Fruit fly (Drosophila melanogaster) whole organism, embryonic: ENCODE measurements around the gene Oscillin.

Experiments used
- CG10274 ChIP-seq: fragments of 200-800 bp; sonication (Bioruptor generic); optimal IDR thresholded peaks from 3 replicates; lab custom pipeline; 2017; ENCODE audit warnings: missing biosample characterization, mild to moderate bottlenecking, missing genetic modification characterization
- CG14965 ChIP-seq: fragments of 200-800 bp; sonication (Bioruptor generic); optimal IDR thresholded peaks from 2 replicates; lab custom pipeline; 2016; ENCODE audit warnings: missing biosample characterization, missing genetic modification characterization, borderline replicate concordance
- CG15011 ChIP-seq: fragments of 200-800 bp; sonication (Bioruptor generic); optimal IDR thresholded peaks from 3 replicates; lab custom pipeline; 2018; ENCODE audit warnings: missing biosample characterization, mild to moderate bottlenecking, missing genetic modification characterization
- CG17359 ChIP-seq: fragments of 200-800 bp; sonication (Bioruptor generic); optimal IDR thresholded peaks from 3 replicates; lab custom pipeline; 2018; ENCODE audit warnings: missing biosample characterization, mild to moderate bottlenecking, missing genetic modification characterization, moderate library complexity
- CG3065 ChIP-seq: fragments of 200-800 bp; sonication (Bioruptor generic); optimal IDR thresholded peaks from 2 replicates; lab custom pipeline; 2016; ENCODE audit warnings: missing biosample characterization, missing genetic modification characterization
- CG31224 ChIP-seq: fragments of 200-800 bp; sonication (Bioruptor generic); IDR thresholded peaks from 2 replicates; pipeline ENCODE4 v1.3.6; 2022; ENCODE audit warnings: missing biosample characterization, missing genetic modification characterization
- CG32772 ChIP-seq: fragments of 200-800 bp; sonication (Bioruptor generic); IDR thresholded peaks from 2 replicates; pipeline ENCODE4 v1.3.6; 2022; ENCODE audit warnings: missing biosample characterization, missing genetic modification characterization
- CG5245 ChIP-seq: fragments of 200-800 bp; sonication (Bioruptor generic); optimal IDR thresholded peaks from 3 replicates; lab custom pipeline; 2016; ENCODE audit warnings: missing biosample characterization, missing genetic modification characterization
- CG6175 ChIP-seq: fragments of 200-800 bp; sonication (Bioruptor generic); IDR thresholded peaks from 3 replicates; pipeline ENCODE4 v1.3.6; 2022; ENCODE audit warnings: missing biosample characterization, missing genetic modification characterization
- CG6254 ChIP-seq: fragments of 200-800 bp; sonication (Bioruptor generic); optimal IDR thresholded peaks from 3 replicates; lab custom pipeline; 2017; ENCODE audit warnings: mild to moderate bottlenecking, missing biosample characterization, missing genetic modification reagents, missing genetic modification characterization
- CG6791 ChIP-seq: fragments of 200-800 bp; sonication (Bioruptor generic); IDR thresholded peaks from 3 replicates; pipeline ENCODE4 v1.3.6; 2022; ENCODE audit warnings: missing biosample characterization, missing genetic modification characterization; ENCODE audit not compliant: partially characterized antibody
- CG6854 ChIP-seq: fragments of 200-800 bp; sonication (Bioruptor generic); optimal IDR thresholded peaks from 3 replicates; lab custom pipeline; 2017; ENCODE audit warnings: missing biosample characterization, mild to moderate bottlenecking, missing genetic modification characterization
- CG8290 ChIP-seq, 3 experiments: fragments of 200-800 bp; sonication (Bioruptor generic); optimal IDR thresholded peaks; 2 replicates each; lab custom pipeline; 2016 to 2019; ENCODE audit warnings: missing biosample characterization in 3 of 3, missing genetic modification characterization in 3 of 3, mild to moderate bottlenecking in 2 of 3, moderate library complexity in 1 of 3
- CG8359 ChIP-seq: fragments of 200-800 bp; sonication (Bioruptor generic); optimal IDR thresholded peaks from 2 replicates; lab custom pipeline; 2017; ENCODE audit warnings: missing biosample characterization, mild to moderate bottlenecking, missing genetic modification characterization, borderline replicate concordance
- CG8765 ChIP-seq: fragments of 200-800 bp; sonication (Bioruptor generic); IDR thresholded peaks from 2 replicates; pipeline ENCODE4 v1.3.6; 2022; ENCODE audit warnings: missing biosample characterization, missing genetic modification characterization
- CG8944 ChIP-seq: fragments of 200-800 bp; sonication (Bioruptor generic); optimal IDR thresholded peaks from 3 replicates; lab custom pipeline; 2016; ENCODE audit warnings: missing biosample characterization, missing genetic modification characterization
- CG9609 ChIP-seq: fragments of 200-800 bp; sonication (Bioruptor generic); optimal IDR thresholded peaks from 3 replicates; lab custom pipeline; 2016; ENCODE audit warnings: missing biosample characterization, missing genetic modification characterization
- CHES-1-like ChIP-seq: fragments of 200-800 bp; sonication (Bioruptor generic); optimal IDR thresholded peaks from 2 replicates; lab custom pipeline; 2016; ENCODE audit warnings: missing biosample characterization, missing genetic modification characterization
- Camta ChIP-seq: fragments of 200-800 bp; sonication (Bioruptor generic); optimal IDR thresholded peaks from 2 replicates; lab custom pipeline; 2016; ENCODE audit warnings: missing biosample characterization, missing genetic modification characterization
- CoRest ChIP-seq: fragments of 200-800 bp; sonication (Bioruptor generic); optimal IDR thresholded peaks from 3 replicates; lab custom pipeline; 2018; ENCODE audit warnings: missing biosample characterization, mild to moderate bottlenecking, missing genetic modification characterization, moderate library complexity
- Dip2 ChIP-seq: fragments of 200-800 bp; sonication (Bioruptor generic); IDR thresholded peaks from 2 replicates; pipeline ENCODE4 v1.3.6; 2022; ENCODE audit warnings: missing biosample characterization, missing genetic modification characterization
- Doc2 ChIP-seq: fragments of 200-800 bp; sonication (Bioruptor generic); IDR thresholded peaks from 2 replicates; pipeline ENCODE4 v1.3.6; 2022; ENCODE audit warnings: missing biosample characterization, missing genetic modification characterization
- E2f2 ChIP-seq: fragments of 200-800 bp; sonication (Bioruptor generic); IDR thresholded peaks from 2 replicates; pipeline ENCODE4 v1.3.6; 2022; ENCODE audit warnings: missing biosample characterization, missing genetic modification characterization
- Fer1 ChIP-seq: fragments of 200-800 bp; sonication (Bioruptor generic); optimal IDR thresholded peaks from 2 replicates; lab custom pipeline; 2017; ENCODE audit warnings: missing biosample characterization, mild to moderate bottlenecking, missing genetic modification characterization
- Gug ChIP-seq: fragments of 200-800 bp; sonication (Bioruptor generic); IDR thresholded peaks from 4 replicates; pipeline ENCODE4 v1.3.6; 2022; ENCODE audit warnings: missing biosample characterization, missing genetic modification characterization
- Hr51 ChIP-seq, 2 experiments: fragments of 200-800 bp; sonication (Bioruptor generic); optimal IDR thresholded peaks; 2 replicates in 1 of 2; 3 replicates in 1 of 2; lab custom pipeline; 2016 to 2018; ENCODE audit warnings: missing biosample characterization in 2 of 2, missing genetic modification characterization in 2 of 2, mild to moderate bottlenecking in 1 of 2, moderate library complexity in 1 of 2
- Hr78 ChIP-seq, 2 experiments: fragments of 200-800 bp in 1 of 2; fragments of >200 bp in 1 of 2; sonication (Bioruptor generic) in 1 of 2; optimal IDR thresholded peaks; 2 replicates each; lab custom pipeline; 2017 to 2019; ENCODE audit warnings: missing biosample characterization in 2 of 2, missing genetic modification characterization in 2 of 2, mild to moderate bottlenecking in 1 of 2, moderate library complexity in 1 of 2
- Mad ChIP-seq: fragments of 200-800 bp; sonication (Bioruptor generic); optimal IDR thresholded peaks from 2 replicates; lab custom pipeline; 2016; ENCODE audit warnings: missing biosample characterization, missing genetic modification characterization
- Myb ChIP-seq: fragments of 200-800 bp; sonication (Bioruptor generic); optimal IDR thresholded peaks from 2 replicates; lab custom pipeline; 2016; ENCODE audit warnings: missing biosample characterization, missing genetic modification characterization
- NK7.1 ChIP-seq: fragments of 200-800 bp; sonication (Bioruptor generic); optimal IDR thresholded peaks from 3 replicates; lab custom pipeline; 2016; ENCODE audit warnings: missing biosample characterization, missing genetic modification characterization
- Nf-YA ChIP-seq: fragments of 200-800 bp; sonication (Bioruptor generic); IDR thresholded peaks from 2 replicates; pipeline ENCODE4 v1.3.6; 2022; ENCODE audit warnings: missing biosample characterization, missing genetic modification characterization
- Optix ChIP-seq: fragments of 200-800 bp; sonication (Bioruptor generic); IDR thresholded peaks from 3 replicates; pipeline ENCODE4 v1.3.6; 2022; ENCODE audit warnings: missing biosample characterization, missing genetic modification characterization
- ac ChIP-seq: fragments of 200-800 bp; sonication (Bioruptor generic); optimal IDR thresholded peaks from 3 replicates; lab custom pipeline; 2017; ENCODE audit warnings: missing biosample characterization, mild to moderate bottlenecking, missing genetic modification characterization
- ash1 ChIP-seq: fragments of 200-800 bp; sonication (Bioruptor generic); optimal IDR thresholded peaks from 2 replicates; lab custom pipeline; 2018; ENCODE audit warnings: missing biosample characterization, mild to moderate bottlenecking, missing genetic modification characterization
- corto ChIP-seq: fragments of 200-800 bp; sonication (Bioruptor generic); optimal IDR thresholded peaks from 2 replicates; lab custom pipeline; 2016; ENCODE audit warnings: missing biosample characterization, mild to moderate bottlenecking, missing genetic modification characterization, moderate library complexity
- crol ChIP-seq: fragments of 200-800 bp; sonication (Bioruptor generic); IDR thresholded peaks from 2 replicates; pipeline ENCODE4 v1.3.6; 2022; ENCODE audit warnings: missing biosample characterization, missing genetic modification characterization
- dan ChIP-seq: fragments of 200-800 bp; sonication (Bioruptor generic); IDR thresholded peaks from 2 replicates; pipeline ENCODE4 v1.3.6; 2022; ENCODE audit warnings: missing biosample characterization, missing genetic modification characterization
- dimm ChIP-seq: fragments of 200-800 bp; sonication (Bioruptor generic); IDR thresholded peaks from 2 replicates; pipeline ENCODE4 v1.3.6; 2022; ENCODE audit warnings: missing biosample characterization, missing genetic modification characterization
- fu2 ChIP-seq: fragments of 200-800 bp; sonication (Bioruptor generic); optimal IDR thresholded peaks from 2 replicates; lab custom pipeline; 2016; ENCODE audit warnings: missing biosample characterization, missing genetic modification characterization
- gce ChIP-seq: fragments of 200-800 bp; sonication (Bioruptor generic); IDR thresholded peaks from 3 replicates; pipeline ENCODE4 v1.3.6; 2022; ENCODE audit warnings: missing biosample characterization, missing genetic modification characterization
- grau ChIP-seq: fragments of 200-800 bp; optimal IDR thresholded peaks from 3 replicates; lab custom pipeline; 2019; ENCODE audit warnings: missing biosample characterization, mild to moderate bottlenecking, missing genetic modification characterization, moderate library complexity
- lab ChIP-seq: fragments of 200-800 bp; sonication (Bioruptor generic); optimal IDR thresholded peaks from 3 replicates; lab custom pipeline; 2017; ENCODE audit warnings: missing biosample characterization, missing genetic modification characterization, mild to moderate bottlenecking, moderate library complexity, missing genetic modification reagents
- lov ChIP-seq, 2 experiments: fragments of 200-800 bp in 1 of 2; fragments of >200 bp in 1 of 2; sonication (Bioruptor generic) in 1 of 2; IDR thresholded peaks in 1 of 2; optimal IDR thresholded peaks in 1 of 2; 2 replicates in 1 of 2; 3 replicates in 1 of 2; pipeline versions ENCODE4 v1.3.6 to Lab custom; 2017 to 2022; ENCODE audit warnings: missing biosample characterization in 1 of 2, missing genetic modification characterization in 1 of 2
- mld ChIP-seq: fragments of 200-800 bp; sonication (Bioruptor generic); IDR thresholded peaks from 3 replicates; pipeline ENCODE4 v1.3.6; 2022; ENCODE audit warnings: missing biosample characterization, missing genetic modification characterization; ENCODE audit not compliant: partially characterized antibody
- odd ChIP-seq: fragments of 200-800 bp; sonication (Bioruptor generic); optimal IDR thresholded peaks from 2 replicates; lab custom pipeline; 2017; ENCODE audit warnings: missing biosample characterization, mild to moderate bottlenecking, missing genetic modification characterization
- pb ChIP-seq: fragments of 200-800 bp; sonication (Bioruptor generic); optimal IDR thresholded peaks from 3 replicates; lab custom pipeline; 2016; ENCODE audit warnings: missing biosample characterization, missing genetic modification characterization
- pum ChIP-seq: fragments of 200-800 bp; sonication (Bioruptor generic); optimal IDR thresholded peaks from 2 replicates; lab custom pipeline; 2016; ENCODE audit warnings: missing biosample characterization, missing genetic modification characterization
- ro ChIP-seq: fragments of 200-800 bp; sonication (Bioruptor generic); IDR thresholded peaks from 2 replicates; pipeline ENCODE4 v1.3.6; 2022; ENCODE audit warnings: missing biosample characterization, missing genetic modification characterization
- wek ChIP-seq: fragments of 200-800 bp; sonication (Bioruptor generic); optimal IDR thresholded peaks from 3 replicates; lab custom pipeline; 2018; ENCODE audit warnings: missing biosample characterization, mild to moderate bottlenecking, missing genetic modification characterization, moderate library complexity
- zf30C ChIP-seq: fragments of 200-800 bp; sonication (Bioruptor generic); optimal IDR thresholded peaks from 3 replicates; lab custom pipeline; 2018; ENCODE audit warnings: missing biosample characterization, mild to moderate bottlenecking, missing genetic modification characterization

Oscillin gene

dm6 chr2L:5532061-5532460 lies 14.8 kb upstream of the Oscillin start, which contains the start of gene Coq6 (continued):
- no peak for TF ChIP-seq Gug (GFP tag; lab: Robert Waterston, UW)
- TF ChIP-seq Camta (GFP tag; lab: Kevin White, UChicago): no peak
- peak; percentile 75 for TF ChIP-seq CG6791 (GFP tag; lab: Robert Waterston, UW)
- no peak for TF ChIP-seq pb (GFP tag; lab: Kevin White, UChicago)
- TF ChIP-seq CoRest (tag; lab: Kevin White, UChicago): no peak
- TF ChIP-seq lov (optimal IDR thresholded peaks at IDR 0.05; lab: Kevin White, UChicago): no peak
- TF ChIP-seq lov (GFP tag; IDR thresholded peaks at IDR 0.05; lab: Robert Waterston, UW): no peak
- no peak for TF ChIP-seq NK7.1
- TF ChIP-seq fu2 (GFP tag; lab: Kevin White, UChicago): no peak
- no peak for TF ChIP-seq dimm
- TF ChIP-seq Hr78 (GFP tag; optimal IDR thresholded peaks at IDR 0.05; lab: Kevin White, UChicago): no peak
- no peak for TF ChIP-seq mld (GFP tag; lab: Robert Waterston, UW)
- TF ChIP-seq CG15011 (GFP tag; lab: Kevin White, UChicago): no peak
- no peak for TF ChIP-seq CG6175 (GFP tag; lab: Robert Waterston, UW)
- TF ChIP-seq ash1 (GFP tag; lab: Kevin White, UChicago): no peak
- no peak for TF ChIP-seq CHES-1-like (GFP tag; lab: Kevin White, UChicago)
- no peak for TF ChIP-seq CG9609
- no peak for TF ChIP-seq CG6254 (GFP tag; lab: Kevin White, UChicago)
- TF ChIP-seq CG32772: no peak
- TF ChIP-seq Dip2 (GFP tag; lab: Robert Waterston, UW): no peak
- TF ChIP-seq CG17359 (tag; lab: Kevin White, UChicago): no peak
- TF ChIP-seq CG8290 (GFP tag; optimal IDR thresholded peaks at IDR 0.05; lab: Kevin White, UChicago): no peak
- TF ChIP-seq CG8290 (tag; optimal IDR thresholded peaks at IDR 0.05; lab: Kevin White, UChicago): no peak
- TF ChIP-seq CG10274 (GFP tag; lab: Kevin White, UChicago): no peak
- no peak for TF ChIP-seq corto (GFP tag; lab: Kevin White, UChicago)
- TF ChIP-seq Hr51 (GFP tag; optimal IDR thresholded peaks at IDR 0.05; lab: Kevin White, UChicago): no peak
- no peak for TF ChIP-seq odd
- no peak for TF ChIP-seq gce (GFP tag; lab: Robert Waterston, UW)
- TF ChIP-seq CG31224 (GFP tag; lab: Robert Waterston, UW): no peak
- no peak for TF ChIP-seq CG8765 (GFP tag; lab: Robert Waterston, UW)
- TF ChIP-seq grau (tag; lab: Kevin White, UChicago): no peak
- no peak for TF ChIP-seq zf30C
- no peak for TF ChIP-seq CG3065
- TF ChIP-seq wek (GFP tag; lab: Kevin White, UChicago): no peak
- TF ChIP-seq CG6854: no peak
- TF ChIP-seq ac (GFP tag; lab: Kevin White, UChicago): no peak
- TF ChIP-seq lab (GFP tag; lab: Kevin White, UChicago): no peak
- TF ChIP-seq Fer1: no peak
- no peak for TF ChIP-seq ro (GFP tag; lab: Robert Waterston, UW)
- no peak for TF ChIP-seq CG8359 (GFP tag; lab: Kevin White, UChicago)

dm6 chr2L:5536658-5537057 lies 10.2 kb upstream of the Oscillin start, which contains the start of gene tomb:
Gene tomb (minus strand): TSS chr2L:5536758.
- TF ChIP-seq Myb (GFP tag; lab: Kevin White, UChicago): no peak
- no peak for TF ChIP-seq CG14965 (GFP tag; lab: Kevin White, UChicago)
- TF ChIP-seq Mad: no peak
- TF ChIP-seq CG8944: no peak
- TF ChIP-seq Nf-YA (GFP tag; lab: Robert Waterston, UW): no peak
- no peak for TF ChIP-seq E2f2 (GFP tag; lab: Robert Waterston, UW)
- TF ChIP-seq pum (GFP tag; lab: Kevin White, UChicago): no peak
- TF ChIP-seq dimm: no peak
- TF ChIP-seq Optix (GFP tag; lab: Robert Waterston, UW): no peak
- TF ChIP-seq dan (GFP tag; lab: Robert Waterston, UW): no peak
- TF ChIP-seq Doc2: no peak
- no peak for TF ChIP-seq crol (GFP tag; lab: Robert Waterston, UW)
- no peak for TF ChIP-seq CG5245 (GFP tag; lab: Kevin White, UChicago)
- TF ChIP-seq, all 482 proteins: peak for 0
